Fruit fly (Drosophila melanogaster) Kc167 (cell line): Measurements from ENCODE around the gene NijA.

Experiments used
- Myc ChIP-seq: fragments of >200 bp; optimal IDR thresholded peaks from 2 replicates; lab custom pipeline; 2017; ENCODE audit warnings: missing external identifiers
- Sin3A ChIP-seq: fragments of >200 bp; optimal IDR thresholded peaks from 2 replicates; lab custom pipeline; 2018; ENCODE audit warnings: missing external identifiers
- h ChIP-seq: fragments of >200 bp; optimal IDR thresholded peaks from 3 replicates; lab custom pipeline; 2018; ENCODE audit warnings: missing external identifiers
- insv ChIP-seq: fragments of >200 bp; optimal IDR thresholded peaks from 3 replicates; lab custom pipeline; 2018; ENCODE audit warnings: missing external identifiers
- psq ChIP-seq: fragments of >200 bp; optimal IDR thresholded peaks from 2 replicates; lab custom pipeline; 2017; ENCODE audit warnings: missing external identifiers
- ttk ChIP-seq: sonication (Bioruptor generic); optimal IDR thresholded peaks from 2 replicates; lab custom pipeline; 2017; ENCODE audit warnings: missing external identifiers

The NijA gene

dm6 chr3L:10686625-10687024 lies 10.1 kb downstream of the NijA start:
- TF ChIP-seq psq (no peak), h (lab: Kevin White, UChicago) (no peak), Myc (lab: Kevin White, UChicago) (no peak), ttk (no peak), insv (no peak), Sin3A (lab: Kevin White, UChicago) (no peak)

DNA sequence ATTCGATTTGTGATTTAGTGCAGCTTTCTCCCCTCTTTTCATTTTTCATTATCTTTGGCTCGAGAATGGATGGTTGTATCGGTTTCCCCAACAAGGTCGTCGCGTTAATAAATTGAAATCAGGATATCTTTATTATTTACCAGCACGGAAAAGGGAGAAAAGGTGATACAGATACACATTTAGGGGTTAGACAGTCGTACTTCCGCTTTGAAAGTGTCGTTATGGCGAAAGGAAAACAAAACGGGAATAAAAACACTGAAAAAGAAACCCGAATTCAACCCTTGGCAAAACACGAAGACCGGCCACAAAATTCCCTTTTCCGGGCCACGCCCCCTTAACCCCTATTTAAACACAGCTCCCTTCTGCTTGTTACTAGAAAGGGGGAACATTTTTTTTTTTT lies 12.2 kb downstream of the NijA start:
- TF ChIP-seq ttk = no peak
- no peak for TF ChIP-seq psq
- no peak for TF ChIP-seq Myc (lab: Kevin White, UChicago)
- no peak for TF ChIP-seq insv
- TF ChIP-seq h (lab: Kevin White, UChicago) = no peak
- TF ChIP-seq Sin3A (lab: Kevin White, UChicago) = no peak

dm6 chr3L:10683899-10684340 lies 12.8 kb downstream of the NijA start:
- TF ChIP-seq psq (no peak), ttk (no peak), insv (no peak), h (lab: Kevin White, UChicago) (no peak), Sin3A (lab: Kevin White, UChicago) (no peak), Myc (lab: Kevin White, UChicago) (no peak)

dm6 chr3L:10682725-10683367 lies 13.8 kb downstream of the NijA start:
- TF ChIP-seq psq = no peak
- TF ChIP-seq Sin3A (lab: Kevin White, UChicago) = no peak
- no peak for TF ChIP-seq ttk
- TF ChIP-seq h (lab: Kevin White, UChicago) = no peak
- no peak for TF ChIP-seq Myc (lab: Kevin White, UChicago)
- no peak for TF ChIP-seq insv

DNA sequence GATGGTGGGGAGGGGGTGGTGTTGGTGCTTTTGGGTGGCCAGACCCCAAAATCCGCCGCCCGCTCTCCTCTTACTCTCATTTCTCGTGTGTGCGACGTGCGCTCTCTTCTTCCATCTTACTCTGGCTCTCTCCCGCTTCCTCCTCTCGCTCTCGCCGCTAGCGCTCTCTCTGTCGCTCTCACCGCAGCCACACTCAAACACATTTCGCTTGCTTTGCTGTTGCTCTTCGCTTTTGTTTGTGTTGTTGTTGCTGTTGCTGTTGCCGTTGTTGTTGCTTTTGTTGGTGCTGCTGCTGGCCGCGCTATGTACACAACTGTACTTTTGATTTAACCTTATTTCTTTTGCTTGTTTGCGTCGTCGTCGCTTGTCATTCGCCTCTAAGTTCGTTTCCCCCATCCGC lies 14.9 kb downstream of the NijA start:
- TF ChIP-seq insv = no peak
- TF ChIP-seq ttk = no peak
- TF ChIP-seq Myc (lab: Kevin White, UChicago) = no peak
- TF ChIP-seq Sin3A (lab: Kevin White, UChicago) = no peak
- no peak for TF ChIP-seq psq
- no peak for TF ChIP-seq h (lab: Kevin White, UChicago)

- TF ChIP-seq psq = no peak
- no peak for TF ChIP-seq insv
Measured at dm6 chr3L:10680728-10681306, 15.9 kb downstream of the NijA start.

- TF ChIP-seq h (lab: Kevin White, UChicago) (no peak), insv (no peak), Sin3A (lab: Kevin White, UChicago) (no peak)
Measured at dm6 chr3L:10680177-10680576, 16.5 kb downstream of the NijA start.

DNA sequence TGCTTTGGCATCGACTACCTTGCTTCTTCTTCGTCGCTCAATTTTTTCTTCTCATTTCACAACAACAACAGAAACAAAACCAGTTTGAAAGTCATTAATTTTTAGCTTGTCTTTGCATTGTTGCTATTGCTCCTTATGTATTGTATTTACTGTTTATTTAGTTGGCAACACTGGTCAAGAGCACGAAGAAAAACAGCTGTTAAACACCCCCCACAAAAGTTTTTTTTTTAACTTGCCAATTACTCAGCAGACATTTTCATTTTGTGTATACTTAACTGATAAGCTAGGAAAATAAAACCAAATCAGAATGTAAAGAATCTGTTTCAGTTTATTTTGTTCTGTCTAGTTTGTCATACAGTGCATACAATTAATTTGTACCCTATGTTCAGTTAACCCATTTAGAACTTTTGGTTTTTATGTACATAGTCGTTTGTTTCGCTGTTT lies 16.9 kb downstream of the NijA start:
- TF ChIP-seq h (lab: Kevin White, UChicago) (no peak), ttk (no peak), Myc (lab: Kevin White, UChicago) (no peak), insv (no peak), Sin3A (lab: Kevin White, UChicago) (no peak), psq (no peak)

dm6 chr3L:10678545-10679067 lies 18.1 kb downstream of the NijA start:
- no peak for TF ChIP-seq Myc (lab: Kevin White, UChicago)
- no peak for TF ChIP-seq ttk
- TF ChIP-seq psq = no peak
- TF ChIP-seq Sin3A (lab: Kevin White, UChicago) = no peak
- no peak for TF ChIP-seq h (lab: Kevin White, UChicago)
- no peak for TF ChIP-seq insv

dm6 chr3L:10677816-10678215 lies 18.9 kb downstream of the NijA start:
- TF ChIP-seq insv (no peak), Sin3A (lab: Kevin White, UChicago) (no peak), ttk (no peak), Myc (lab: Kevin White, UChicago) (no peak), psq (no peak), h (lab: Kevin White, UChicago) (no peak)

dm6 chr3L:10675635-10676393 lies 20.9 kb downstream of the NijA start:
- no peak for TF ChIP-seq ttk

- TF ChIP-seq ttk (no peak), Sin3A (lab: Kevin White, UChicago) (no peak), psq (no peak), insv (no peak), Myc (lab: Kevin White, UChicago) (no peak)
Measured at dm6 chr3L:10674940-10675339, 21.7 kb downstream of the NijA start.

dm6 chr3L:10674145-10674547 lies 22.5 kb downstream of the NijA start:
- TF ChIP-seq Myc (lab: Kevin White, UChicago) = no peak
- no peak for TF ChIP-seq insv
- no peak for TF ChIP-seq Sin3A (lab: Kevin White, UChicago)
- no peak for TF ChIP-seq h (lab: Kevin White, UChicago)
- TF ChIP-seq ttk = no peak
- no peak for TF ChIP-seq psq
